Fruit fly (Drosophila melanogaster): Measurements from ENCODE around the gene mex1.

mex1 gene

DNA sequence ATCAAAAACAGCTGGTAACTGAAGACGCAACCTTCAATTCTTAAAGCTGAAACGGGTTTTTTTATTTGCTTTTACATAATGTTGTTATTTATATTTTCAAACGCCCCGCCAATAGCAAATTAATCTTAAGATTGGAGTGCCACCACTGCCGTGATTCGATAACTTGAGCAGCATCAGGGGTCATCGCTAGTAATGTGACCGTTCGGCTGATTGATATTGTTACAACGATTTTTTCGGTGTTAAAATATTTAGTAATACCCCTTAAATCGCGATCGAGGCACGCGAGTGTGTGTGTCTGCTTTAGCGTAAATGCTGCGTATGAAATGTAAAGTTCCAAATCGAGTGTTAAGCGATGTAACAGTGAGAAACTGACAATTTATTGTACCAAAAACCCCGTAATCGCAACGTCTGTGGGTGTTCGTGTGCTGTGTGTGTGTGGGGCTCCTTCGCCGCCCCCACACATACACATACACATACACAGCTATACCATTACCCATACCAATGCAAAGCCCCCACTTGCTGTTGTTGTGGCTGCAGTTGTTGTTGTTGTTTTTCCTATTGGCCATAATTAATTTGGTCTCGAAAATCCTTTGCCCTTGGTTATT lies 46.5 kb upstream of the mex1 start, which contains the start of gene dop (continued):
- TF ChIP-seq CG3065 (GFP tag; optimal IDR thresholded peaks at IDR 0.05) (no peak), CG30020 (tag; optimal IDR thresholded peaks at IDR 0.05) (peak; percentile 40), D (optimal IDR thresholded peaks at IDR 0.05) (no peak), D (GFP tag; optimal IDR thresholded peaks at IDR 0.05) (no peak), klu (GFP tag; IDR thresholded peaks at IDR 0.05) (no peak; the same call in 1 of the 2 replicates), Nf-YB (GFP tag; optimal IDR thresholded peaks at IDR 0.05) (no peak), CG15073 (GFP tag; optimal IDR thresholded peaks at IDR 0.05) (no peak), Bdp1 (GFP tag; optimal IDR thresholded peaks at IDR 0.05) (no peak), Abd-B (GFP tag; optimal IDR thresholded peaks at IDR 0.05) (peak; percentile 9), bab2 (GFP tag; optimal IDR thresholded peaks at IDR 0.05) (no peak), Fer3 (tag; optimal IDR thresholded peaks at IDR 0.05) (no peak), nau (GFP tag; optimal IDR thresholded peaks at IDR 0.05) (no peak), Dip2 (GFP tag; IDR thresholded peaks at IDR 0.05) (no peak), en (GFP tag; optimal IDR thresholded peaks at IDR 0.05) (no peak), Lhr (GFP tag; optimal IDR thresholded peaks at IDR 0.05) (peak; percentile 8), CG15479 (GFP tag; optimal IDR thresholded peaks at IDR 0.05) (no peak), Opbp (GFP tag; IDR thresholded peaks at IDR 0.05; ENCODE audit: partially characterized antibody) (peak; percentile 50; the same call in 1 of the 3 replicates), CG8765 (GFP tag; IDR thresholded peaks at IDR 0.05) (no peak), CG14667 (GFP tag; IDR thresholded peaks at IDR 0.05) (no peak), cwo (GFP tag; optimal IDR thresholded peaks at IDR 0.05) (no peak), Fer1 (GFP tag; optimal IDR thresholded peaks at IDR 0.05) (no peak), otp (GFP tag; IDR thresholded peaks at IDR 0.05) (no peak), eve (GFP tag; optimal IDR thresholded peaks at IDR 0.05) (no peak), CG8290 (GFP tag; optimal IDR thresholded peaks at IDR 0.05) (peak; percentile 3), CG8290 (tag; optimal IDR thresholded peaks at IDR 0.05) (peak in 1 of 2 experiments; percentile 40), CG31441 (GFP tag; IDR thresholded peaks at IDR 0.05) (no peak), Meics (GFP tag; optimal IDR thresholded peaks at IDR 0.05) (no peak), MESR4 (GFP tag; optimal IDR thresholded peaks at IDR 0.05) (peak; percentile 84), CG17568 (GFP tag; optimal IDR thresholded peaks at IDR 0.05) (no peak), scrt (GFP tag; optimal IDR thresholded peaks at IDR 0.05) (no peak), Dp (GFP tag; optimal IDR thresholded peaks at IDR 0.05) (peak; percentile 85), schlank (tag; optimal IDR thresholded peaks at IDR 0.05) (no peak), Sry-β (GFP tag; optimal IDR thresholded peaks at IDR 0.05) (peak; percentile 27), lbe (GFP tag; optimal IDR thresholded peaks at IDR 0.05) (no peak), CG2199 (GFP tag; IDR thresholded peaks at IDR 0.05) (no peak), chinmo (GFP tag; IDR thresholded peaks at IDR 0.05; ENCODE audit: partially characterized antibody) (0 out of 4 replicates have a peak, but pooled peaks have one; percentile 25), CG34224 (GFP tag; IDR thresholded peaks at IDR 0.05; ENCODE audit: partially characterized antibody) (peak; percentile 58), cad (GFP tag; optimal IDR thresholded peaks at IDR 0.05) (no peak), Asciz (GFP tag; optimal IDR thresholded peaks at IDR 0.05) (no peak), CG18476 (GFP tag; optimal IDR thresholded peaks at IDR 0.05) (no peak), lilli (GFP tag; optimal IDR thresholded peaks at IDR 0.05) (peak; percentile 71), CG42726 (GFP tag; IDR thresholded peaks at IDR 0.05; ENCODE audit: partially characterized antibody) (no peak), CG8089 (GFP tag; optimal IDR thresholded peaks at IDR 0.05) (no peak), grn (GFP tag; optimal IDR thresholded peaks at IDR 0.05) (no peak), CG14965 (GFP tag; optimal IDR thresholded peaks at IDR 0.05; ENCODE audit: borderline replicate concordance) (no peak), CG9876 (GFP tag; optimal IDR thresholded peaks at IDR 0.05) (no peak), C15 (GFP tag; IDR thresholded peaks at IDR 0.05) (no peak), CG10543 (GFP tag; optimal IDR thresholded peaks at IDR 0.05) (no peak), da (GFP tag; optimal IDR thresholded peaks at IDR 0.05) (no peak), sisA (GFP tag; IDR thresholded peaks at IDR 0.05) (no peak), ara (GFP tag; IDR thresholded peaks at IDR 0.05) (no peak)

Measured in whole organism, embryonic.